Worm (Caenorhabditis elegans): ENCODE measurements around the gene plx-2.

The plx-2 gene

DNA sequence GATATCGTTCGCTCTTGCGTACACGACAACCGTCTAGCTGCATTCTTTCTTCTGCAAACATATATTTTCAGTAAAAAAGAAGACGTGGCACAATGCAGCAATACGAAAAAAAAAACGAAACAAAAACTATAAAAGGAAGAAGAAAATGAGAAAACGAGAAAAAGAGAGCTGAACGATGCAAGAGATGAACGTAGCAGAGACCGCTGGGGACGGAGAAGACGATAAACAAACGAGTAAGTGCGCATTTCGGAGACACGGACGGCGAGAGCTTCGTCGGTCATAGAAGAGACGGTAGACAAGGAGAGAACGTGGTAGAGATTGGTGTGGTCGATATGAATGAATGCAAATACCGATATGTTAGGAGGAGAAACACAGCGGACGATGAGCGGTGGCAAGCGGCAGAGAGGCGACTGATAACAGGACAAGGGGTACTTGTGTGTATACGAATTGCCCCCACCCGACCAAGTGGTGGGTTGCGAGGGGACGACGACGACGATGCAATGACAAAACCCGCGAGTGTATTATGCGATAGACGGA lies 13.3 kb upstream of the plx-2 start, which contains the start of gene K04B12.2 (continued):
- TF ChIP-seq sptf-2 (GFP tag; optimal IDR thresholded peaks at IDR 0.05) (no peak), ZK185.1 (tag; optimal IDR thresholded peaks at IDR 0.05; ENCODE audit: poor library complexity, severe bottlenecking) (peak; percentile 56), attf-3 (GFP tag; conservative IDR thresholded peaks at IDR 0.05) (no peak), lin-54 (GFP tag; optimal IDR thresholded peaks at IDR 0.05) (peak; percentile 44), hlh-12 (tag; optimal IDR thresholded peaks at IDR 0.05) (no peak), nhr-27 (tag; optimal IDR thresholded peaks at IDR 0.05) (no peak)

DNA sequence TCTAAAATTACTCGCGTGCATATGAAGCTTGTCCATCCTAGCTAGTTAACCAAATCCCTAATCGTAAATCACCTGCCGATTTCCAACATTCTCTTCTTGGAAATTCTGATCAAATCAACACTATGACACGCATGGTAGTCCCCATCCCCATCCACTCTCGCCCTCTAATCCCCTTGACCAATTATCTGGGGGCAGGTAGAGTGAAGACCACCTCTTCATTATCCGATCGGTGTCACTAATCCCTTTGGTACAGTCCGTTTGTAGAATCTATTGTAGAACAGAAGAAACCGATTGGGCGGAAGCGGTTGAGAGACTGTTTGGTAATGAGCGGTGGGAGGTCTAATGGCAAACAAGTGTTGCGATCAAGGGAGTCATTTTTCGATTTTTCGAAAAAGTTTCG lies 12.4 kb upstream of the plx-2 start:
- no peak for TF ChIP-seq F57C9.4 (tag; optimal IDR thresholded peaks at IDR 0.05)
- no peak for TF ChIP-seq somi-1 (GFP tag; optimal IDR thresholded peaks at IDR 0.05)
- no peak for TF ChIP-seq chd-7 (tag; optimal IDR thresholded peaks at IDR 0.05)
- no peak for TF ChIP-seq let-607 (tag; optimal IDR thresholded peaks at IDR 0.05)
- TF ChIP-seq attf-5 (GFP tag; optimal IDR thresholded peaks at IDR 0.05): no peak
- no peak for TF ChIP-seq snpc-3.4 (tag; optimal IDR thresholded peaks at IDR 0.05)

DNA sequence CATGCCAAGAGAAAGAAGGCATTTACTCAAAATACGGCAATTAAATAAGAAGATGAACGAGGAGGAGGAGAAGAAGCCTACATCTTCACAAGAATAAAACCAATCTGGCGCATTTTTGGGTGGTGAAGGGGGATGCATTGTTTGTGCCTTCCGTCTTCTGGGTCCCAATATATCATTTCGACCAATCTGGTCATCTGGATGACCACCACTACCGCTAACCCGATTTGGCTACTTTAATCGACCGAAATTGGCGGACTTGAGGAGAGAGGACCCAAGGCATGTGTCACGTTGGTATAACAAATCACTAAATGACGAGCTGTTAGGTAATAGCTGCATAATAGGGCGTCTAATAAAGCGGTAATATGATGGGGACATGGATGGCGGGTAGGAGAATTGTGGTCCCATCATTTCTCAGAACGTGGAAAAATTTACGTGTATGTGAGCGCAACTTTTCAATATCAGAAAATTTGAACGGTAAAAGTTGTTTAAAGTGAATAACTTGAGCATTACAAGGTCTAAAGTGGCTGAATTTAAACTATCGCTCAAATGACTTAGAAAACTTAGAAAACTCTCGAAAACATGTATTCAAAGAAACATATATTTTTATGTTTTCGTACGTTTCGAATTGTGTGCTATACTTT lies 9.1 kb upstream of the plx-2 start:
- peak; percentile 8 for TF ChIP-seq chd-7 (tag; optimal IDR thresholded peaks at IDR 0.05)
- no peak for TF ChIP-seq ztf-28 (GFP tag; IDR thresholded peaks at IDR 0.05)
- no peak for TF ChIP-seq repo-1 (tag; optimal IDR thresholded peaks at IDR 0.05)
- TF ChIP-seq C06A6.2 (GFP tag; conservative IDR thresholded peaks at IDR 0.05): no peak
- TF ChIP-seq ztf-26 (tag; optimal IDR thresholded peaks at IDR 0.05): no peak
- no peak for TF ChIP-seq dpff-1 (tag; optimal IDR thresholded peaks at IDR 0.05)

DNA sequence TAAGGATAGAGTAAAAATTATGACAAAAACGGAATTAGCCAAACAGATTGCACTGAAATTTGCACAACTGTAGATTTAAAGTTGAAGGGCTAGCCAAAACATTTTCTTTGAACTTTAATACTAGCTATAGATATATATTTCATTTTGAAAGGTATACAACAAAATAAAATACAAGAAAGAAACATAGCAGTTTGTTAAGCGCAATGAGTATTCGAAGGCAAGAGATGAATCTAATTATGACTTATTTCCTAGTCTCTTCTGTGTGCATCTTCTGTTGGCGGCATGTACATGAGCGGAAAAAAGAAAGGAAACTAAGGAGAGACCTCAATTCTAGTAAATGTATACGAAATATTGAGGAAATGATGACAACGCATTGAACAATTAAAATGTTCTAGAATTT lies 7.4 kb upstream of the plx-2 start:
- no peak for TF ChIP-seq lin-40 (tag; optimal IDR thresholded peaks at IDR 0.05)
- TF ChIP-seq B0035.1 (tag; optimal IDR thresholded peaks at IDR 0.05): no peak
- no peak for TF ChIP-seq repo-1 (tag; optimal IDR thresholded peaks at IDR 0.05)
- no peak for TF ChIP-seq egl-18 (GFP tag; IDR thresholded peaks at IDR 0.05)
- TF ChIP-seq lin-26 (GFP tag; IDR thresholded peaks at IDR 0.05): no peak
- TF ChIP-seq efl-1 (GFP tag; optimal IDR thresholded peaks at IDR 0.05): no peak

DNA sequence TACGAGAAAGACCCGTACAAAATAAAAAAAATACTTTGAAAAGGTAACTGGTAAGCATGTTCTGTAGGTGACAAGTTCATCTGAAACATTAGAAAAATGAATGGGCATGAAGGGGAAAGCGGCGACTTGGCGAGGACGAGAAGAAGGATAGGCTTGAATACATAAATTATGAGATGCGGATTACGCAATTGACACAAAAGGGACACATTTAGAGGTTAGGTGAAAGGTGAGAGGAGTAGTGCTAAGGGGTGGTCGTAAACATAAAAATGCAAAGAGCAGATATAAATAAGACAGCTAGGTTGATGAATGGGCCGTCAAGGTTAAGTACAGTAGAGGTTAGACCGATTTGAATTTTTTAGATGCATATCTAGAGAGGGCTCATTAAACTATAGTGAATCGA lies 4.1 kb upstream of the plx-2 start:
- TF ChIP-seq ceh-79 (tag; optimal IDR thresholded peaks at IDR 0.05) (no peak), F55B11.4 (tag; optimal IDR thresholded peaks at IDR 0.05; ENCODE audit: borderline replicate concordance, insufficient read depth) (no peak), egrh-3 (GFP tag; IDR thresholded peaks at IDR 0.05) (no peak), mcd-1 (GFP tag; IDR thresholded peaks at IDR 0.05) (no peak), ztf-22 (GFP tag; optimal IDR thresholded peaks at IDR 0.05) (no peak), B0336.3 (GFP tag; IDR thresholded peaks at IDR 0.05) (no peak), tbx-9 (tag; optimal IDR thresholded peaks at IDR 0.05; ENCODE audit: borderline replicate concordance) (no peak), xnd-1 (tag; optimal IDR thresholded peaks at IDR 0.05) (no peak), lag-1 (GFP tag; IDR thresholded peaks at IDR 0.05) (no peak), ceh-40 (GFP tag; IDR thresholded peaks at IDR 0.05) (no peak), F23B12.7 (tag; optimal IDR thresholded peaks at IDR 0.05; ENCODE audit: insufficient read depth) (no peak), rpc-1 (optimal IDR thresholded peaks at IDR 0.05) (no peak), rpc-1 (tag; optimal IDR thresholded peaks at IDR 0.05) (no peak), lsy-27 (tag; optimal IDR thresholded peaks at IDR 0.05; ENCODE audit: borderline replicate concordance, insufficient read depth) (no peak), nhr-27 (tag; optimal IDR thresholded peaks at IDR 0.05) (no peak), snpc-4 (GFP tag; optimal IDR thresholded peaks at IDR 0.05) (no peak), snpc-4 (tag; optimal IDR thresholded peaks at IDR 0.05) (no peak), C06A6.2 (GFP tag; conservative IDR thresholded peaks at IDR 0.05) (no peak), ceh-58 (GFP tag; IDR thresholded peaks at IDR 0.05) (no peak), akir-1 (GFP tag; optimal IDR thresholded peaks at IDR 0.05) (no peak), ztf-28 (GFP tag; IDR thresholded peaks at IDR 0.05) (no peak), mxl-1 (tag; optimal IDR thresholded peaks at IDR 0.05) (no peak)

Measured in whole organism, young adult.